Worm (Caenorhabditis elegans) whole organism, L1 larva: ENCODE data around the gene mrpl-11.

Experiments
- C04F5.9 ChIP-seq: sonication (generic microtip); optimal IDR thresholded peaks from 2 replicates; lab custom pipeline; 2016; ENCODE audit warnings: missing genetic modification characterization, missing compliant biosample characterization
- C34B4.2 ChIP-seq: sonication (generic microtip); optimal IDR thresholded peaks from 2 replicates; lab custom pipeline; 2017; ENCODE audit warnings: mild to moderate bottlenecking, missing genetic modification characterization, missing compliant biosample characterization
- F16B12.6 ChIP-seq: fragments of 150-350 bp; optimal IDR thresholded peaks from 2 replicates; lab custom pipeline; 2014; ENCODE audit warnings: missing biosample characterization, missing genetic modification characterization
- alr-1 ChIP-seq: fragments of 200-800 bp; sonication (Bioruptor generic); optimal IDR thresholded peaks from 2 replicates; lab custom pipeline; 2018; ENCODE audit warnings: borderline replicate concordance, mild to moderate bottlenecking, missing genetic modification characterization, missing compliant biosample characterization
- aly-2 ChIP-seq: fragments of 150-350 bp; optimal IDR thresholded peaks from 2 replicates; lab custom pipeline; 2014; ENCODE audit warnings: missing biosample characterization, missing genetic modification characterization
- blmp-1 ChIP-seq: fragments of 150-350 bp; optimal IDR thresholded peaks from 2 replicates; lab custom pipeline; 2014; ENCODE audit warnings: missing biosample characterization, missing genetic modification characterization
- ceh-63 ChIP-seq: fragments of 200-800 bp; sonication (Bioruptor generic); optimal IDR thresholded peaks from 2 replicates; lab custom pipeline; 2018; ENCODE audit warnings: mild to moderate bottlenecking, missing genetic modification characterization, missing compliant biosample characterization
- ceh-82 ChIP-seq, 3 experiments: fragments of 150-350 bp in 1 of 3; sonication (generic microtip) in 2 of 3; optimal IDR thresholded peaks; 2 replicates each; lab custom pipeline; 2014 to 2017; ENCODE audit warnings: missing biosample characterization in 3 of 3, missing genetic modification characterization in 3 of 3
- ceh-88 ChIP-seq: fragments of 200-800 bp; sonication (Bioruptor generic); IDR thresholded peaks from 2 replicates; pipeline ENCODE4 v1.3.6; 2022; ENCODE audit warnings: missing genetic modification characterization, missing compliant biosample characterization
- ceh-90 ChIP-seq: sonication (generic microtip); optimal IDR thresholded peaks from 2 replicates; lab custom pipeline; 2016; ENCODE audit warnings: missing genetic modification characterization, missing compliant biosample characterization
- dpl-1 ChIP-seq, 3 experiments: fragments of 150-350 bp in 2 of 3; sonication (generic microtip) in 1 of 3; optimal IDR thresholded peaks; 2 replicates each; lab custom pipeline; 2014 to 2017; ENCODE audit warnings: missing biosample characterization in 3 of 3, missing genetic modification characterization in 3 of 3, missing genetic modification reagents in 3 of 3
- efl-1 ChIP-seq, 4 experiments: fragments of 150-350 bp; optimal IDR thresholded peaks in 3 of 4; peaks in 1 of 4; 1 replicate in 1 of 4; 2 replicates in 3 of 4; lab custom pipeline; 2014; ENCODE audit warnings: missing biosample characterization in 2 of 4, missing genetic modification characterization in 2 of 4, missing genetic modification reagents in 2 of 4
- elt-2 ChIP-seq: sonication (generic microtip); optimal IDR thresholded peaks from 2 replicates; lab custom pipeline; 2016; ENCODE audit warnings: missing genetic modification characterization, mild to moderate bottlenecking, inconsistent platforms, missing compliant biosample characterization, missing genetic modification reagents
- elt-3 ChIP-seq, 6 experiments: fragments of 150-350 bp in 1 of 6; sonication (generic microtip); optimal IDR thresholded peaks; 2 replicates each; lab custom pipeline; 2017 to 2018; ENCODE audit warnings: missing biosample characterization in 6 of 6, missing genetic modification characterization in 6 of 6, inconsistent platforms in 1 of 6
- hlh-17 ChIP-seq: fragments of 200-800 bp; sonication (Bioruptor generic); optimal IDR thresholded peaks from 2 replicates; lab custom pipeline; 2018; ENCODE audit warnings: missing genetic modification characterization, mild to moderate bottlenecking, missing compliant biosample characterization, moderate library complexity, borderline replicate concordance
- irx-1 ChIP-seq: sonication (generic microtip); optimal IDR thresholded peaks from 2 replicates; lab custom pipeline; 2016; ENCODE audit warnings: missing genetic modification characterization, missing compliant biosample characterization
- jun-1 ChIP-seq: fragments of 150-350 bp; optimal IDR thresholded peaks from 2 replicates; lab custom pipeline; 2014; ENCODE audit warnings: missing biosample characterization, missing genetic modification reagents, missing genetic modification characterization
- lin-13 ChIP-seq: fragments of 150-350 bp; optimal IDR thresholded peaks from 2 replicates; lab custom pipeline; 2014; ENCODE audit warnings: missing biosample characterization, missing genetic modification reagents, missing genetic modification characterization
- lin-35 ChIP-seq, 2 experiments: fragments of 150-350 bp; optimal IDR thresholded peaks; 2 replicates each; lab custom pipeline; 2014; ENCODE audit warnings: missing biosample characterization in 2 of 2, missing genetic modification characterization in 2 of 2, missing genetic modification reagents in 2 of 2
- lin-39 ChIP-seq: fragments of 150-350 bp; optimal IDR thresholded peaks from 2 replicates; lab custom pipeline; 2014; ENCODE audit warnings: missing biosample characterization, missing genetic modification reagents, missing genetic modification characterization
- lsy-2 ChIP-seq, 2 experiments: fragments of 150-350 bp; optimal IDR thresholded peaks; 2 replicates each; lab custom pipeline; 2014; ENCODE audit warnings: missing biosample characterization in 2 of 2, missing genetic modification characterization in 2 of 2
- mab-9 ChIP-seq: fragments of 200-800 bp; sonication (Bioruptor generic); IDR thresholded peaks from 2 replicates; pipeline ENCODE4 v1.3.6; 2022; ENCODE audit warnings: missing genetic modification reagents, missing genetic modification characterization, missing compliant biosample characterization
- mdl-1 ChIP-seq, 2 experiments: fragments of 150-350 bp; optimal IDR thresholded peaks; 2 replicates each; lab custom pipeline; 2014 to 2017; ENCODE audit warnings: missing biosample characterization in 2 of 2, missing genetic modification characterization in 2 of 2, inconsistent platforms in 1 of 2
- mep-1 ChIP-seq: fragments of 150-350 bp; optimal IDR thresholded peaks from 2 replicates; lab custom pipeline; 2014; ENCODE audit warnings: missing biosample characterization, missing genetic modification characterization
- nhr-11 ChIP-seq: fragments of 150-350 bp; optimal IDR thresholded peaks from 2 replicates; lab custom pipeline; 2014; ENCODE audit warnings: missing biosample characterization, missing genetic modification characterization
- nhr-19 ChIP-seq: fragments of 200-800 bp; sonication (Bioruptor generic); conservative IDR thresholded peaks from 2 replicates; pipeline ENCODE4 v1.3.6; 2022; ENCODE audit warnings: missing genetic modification characterization, missing compliant biosample characterization
- nhr-20 ChIP-seq: sonication (generic microtip); optimal IDR thresholded peaks from 2 replicates; lab custom pipeline; 2016; ENCODE audit warnings: mild to moderate bottlenecking, missing genetic modification characterization, missing compliant biosample characterization
- nhr-71 ChIP-seq: sonication (generic microtip); optimal IDR thresholded peaks from 2 replicates; lab custom pipeline; 2016; ENCODE audit warnings: mild to moderate bottlenecking, missing genetic modification characterization, moderate library complexity, missing compliant biosample characterization
- pax-3 ChIP-seq: fragments of 200-800 bp; sonication (Bioruptor generic); optimal IDR thresholded peaks from 2 replicates; lab custom pipeline; 2018; ENCODE audit warnings: mild to moderate bottlenecking, missing genetic modification characterization, moderate library complexity, missing compliant biosample characterization
- pqm-1 ChIP-seq: sonication (generic microtip); optimal IDR thresholded peaks from 3 replicates; lab custom pipeline; 2017; ENCODE audit warnings: missing biosample characterization, missing genetic modification characterization
- snpc-4 ChIP-seq: fragments of 150-350 bp; optimal IDR thresholded peaks from 2 replicates; lab custom pipeline; 2014; ENCODE audit warnings: missing biosample characterization, missing genetic modification characterization
- snu-23 ChIP-seq: sonication (generic microtip); optimal IDR thresholded peaks from 2 replicates; lab custom pipeline; 2016; ENCODE audit warnings: missing genetic modification characterization, missing compliant biosample characterization
- swsn-7 ChIP-seq: sonication (generic microtip); optimal IDR thresholded peaks from 2 replicates; lab custom pipeline; 2016; ENCODE audit warnings: missing genetic modification characterization, missing compliant biosample characterization
- tlp-1 ChIP-seq: fragments of 150-350 bp; optimal IDR thresholded peaks from 2 replicates; lab custom pipeline; 2014; ENCODE audit warnings: missing biosample characterization, missing genetic modification characterization
- unc-62 ChIP-seq: fragments of 150-350 bp; optimal IDR thresholded peaks from 2 replicates; lab custom pipeline; 2014; ENCODE audit warnings: missing biosample characterization, missing genetic modification reagents, missing genetic modification characterization
- unc-98 ChIP-seq: fragments of 200-800 bp; sonication (Bioruptor generic); IDR thresholded peaks from 2 replicates; pipeline ENCODE4 v1.3.6; 2022; ENCODE audit warnings: missing genetic modification characterization, missing compliant biosample characterization
- vab-15 ChIP-seq: sonication (generic microtip); optimal IDR thresholded peaks from 2 replicates; lab custom pipeline; 2017; ENCODE audit warnings: missing genotype, mild to moderate bottlenecking, missing genetic modification characterization, missing compliant biosample characterization
- zag-1 ChIP-seq: fragments of 150-350 bp; optimal IDR thresholded peaks from 2 replicates; lab custom pipeline; 2014; ENCODE audit warnings: missing biosample characterization, missing genetic modification characterization
- ztf-11 ChIP-seq, 2 experiments: sonication (generic microtip); optimal IDR thresholded peaks; 2 replicates each; lab custom pipeline; 2016 to 2017; ENCODE audit warnings: missing genetic modification characterization in 2 of 2, missing biosample characterization in 1 of 2, missing compliant biosample characterization in 1 of 2
- ztf-4 ChIP-seq: fragments of 150-350 bp; optimal IDR thresholded peaks from 2 replicates; lab custom pipeline; 2014; ENCODE audit warnings: missing biosample characterization, missing genetic modification characterization

mrpl-11 gene

ce11 chrIII:8717231-8717694, at the start of gene mrpl-11:
Gene mrpl-11 (plus strand): TSS chrIII:8717644.
- TF ChIP-seq ztf-4 (tag; lab: Kevin White, UChicago) (no peak), dpl-1 (GFP tag; optimal IDR thresholded peaks at IDR 0.05; lab: Kevin White, UChicago) (peak in 2 of 3 experiments; percentile 8 to 34), efl-1 (optimal IDR thresholded peaks at IDR 0.05; lab: Kevin White, UChicago) (peak in 1 of 2 experiments; percentile 33), efl-1 (GFP tag; optimal IDR thresholded peaks at IDR 0.05 in 1 of 2; lab: Kevin White, UChicago) (peak; percentile 33 to 89), nhr-71 (tag; lab: Kevin White, UChicago) (peak; percentile 17), C04F5.9 (tag; lab: Kevin White, UChicago) (no peak), snu-23 (GFP tag; lab: Kevin White, UChicago) (peak; percentile 21), swsn-7 (tag; lab: Kevin White, UChicago) (peak; percentile 9), lin-35 (GFP tag; optimal IDR thresholded peaks at IDR 0.05; lab: Kevin White, UChicago) (peak; percentile 4 to 48), ceh-82 (tag; optimal IDR thresholded peaks at IDR 0.05; lab: Kevin White, UChicago) (peak in 1 of 3 experiments; percentile 6), lsy-2 (tag; optimal IDR thresholded peaks at IDR 0.05; lab: Kevin White, UChicago) (peak in 1 of 2 experiments; percentile 45)
- TF ChIP-seq, all 84 proteins: peak for 8

ce11 chrIII:8668717-8669116, 48.7 kb upstream of the mrpl-11 start:
- TF ChIP-seq ztf-11 (tag; optimal IDR thresholded peaks at IDR 0.05; lab: Kevin White, UChicago) (no peak), efl-1 (optimal IDR thresholded peaks at IDR 0.05; lab: Kevin White, UChicago) (peak; percentile 0 to 9), efl-1 (GFP tag; optimal IDR thresholded peaks at IDR 0.05 in 1 of 2; lab: Kevin White, UChicago) (no peak), tlp-1 (tag; lab: Kevin White, UChicago) (no peak), nhr-19 (no peak), nhr-11 (no peak), irx-1 (tag; lab: Kevin White, UChicago) (no peak), F16B12.6 (no peak), ztf-4 (tag; lab: Kevin White, UChicago) (no peak), ceh-88 (GFP tag; lab: Robert Waterston, UW) (no peak), ceh-63 (no peak), unc-62 (no peak), nhr-20 (tag; lab: Kevin White, UChicago) (no peak), lin-39 (tag; lab: Kevin White, UChicago) (no peak), lin-35 (GFP tag; optimal IDR thresholded peaks at IDR 0.05; lab: Kevin White, UChicago) (no peak), mab-9 (GFP tag; lab: Robert Waterston, UW) (no peak), blmp-1 (tag; lab: Kevin White, UChicago) (peak; percentile 23), snpc-4 (tag; lab: Kevin White, UChicago) (no peak), elt-2 (tag; lab: Kevin White, UChicago) (no peak), zag-1 (no peak), C34B4.2 (tag; lab: Kevin White, UChicago) (no peak), unc-98 (GFP tag; lab: Robert Waterston, UW) (no peak), hlh-17 (GFP tag; lab: Kevin White, UChicago) (no peak), jun-1 (no peak), lsy-2 (tag; optimal IDR thresholded peaks at IDR 0.05; lab: Kevin White, UChicago) (no peak), ceh-82 (tag; optimal IDR thresholded peaks at IDR 0.05; lab: Kevin White, UChicago) (no peak), snu-23 (GFP tag; lab: Kevin White, UChicago) (peak; percentile 34), pqm-1 (no peak), elt-3 (tag; optimal IDR thresholded peaks at IDR 0.05; lab: Kevin White, UChicago) (no peak), vab-15 (no peak), mdl-1 (tag; optimal IDR thresholded peaks at IDR 0.05; lab: Kevin White, UChicago) (no peak), mep-1 (tag; lab: Kevin White, UChicago) (peak; percentile 16), aly-2 (tag; lab: Kevin White, UChicago) (no peak), ceh-90 (tag; lab: Kevin White, UChicago) (no peak)

- TF ChIP-seq lin-13 (GFP tag; lab: Kevin White, UChicago), result no peak
- no peak for TF ChIP-seq mep-1 (tag; lab: Kevin White, UChicago)
- TF ChIP-seq mab-9 (GFP tag; lab: Robert Waterston, UW), result no peak
- no peak for TF ChIP-seq ztf-11 (tag; optimal IDR thresholded peaks at IDR 0.05; lab: Kevin White, UChicago)
- TF ChIP-seq aly-2 (tag; lab: Kevin White, UChicago), result no peak
- TF ChIP-seq alr-1, result no peak
- TF ChIP-seq pax-3, result no peak
- no peak for TF ChIP-seq C04F5.9 (tag; lab: Kevin White, UChicago)
- no peak for TF ChIP-seq unc-98 (GFP tag; lab: Robert Waterston, UW)
- TF ChIP-seq pqm-1, result no peak
Observed at ce11 chrIII:8674980-8675485, 42.4 kb upstream of the mrpl-11 start, which contains the start of gene pgl-2. Gene pgl-2 (minus strand): TSS chrIII:8675435.
